Fruit fly (Drosophila melanogaster) whole organism, embryonic: Measurements from ENCODE around the gene CG12609.

Source experiments
- CG10543 ChIP-seq: fragments of 200-800 bp; sonication (Bioruptor generic); optimal IDR thresholded peaks from 3 replicates; lab custom pipeline; 2017; ENCODE audit warnings: missing biosample characterization, mild to moderate bottlenecking, missing genetic modification characterization, moderate library complexity
- CG10565 ChIP-seq: fragments of 200-800 bp; sonication (Bioruptor generic); optimal IDR thresholded peaks from 3 replicates; lab custom pipeline; 2016; ENCODE audit warnings: missing biosample characterization, mild to moderate bottlenecking, missing genetic modification characterization
- CG11695 ChIP-seq: fragments of 200-800 bp; sonication (Bioruptor generic); IDR thresholded peaks from 3 replicates; pipeline ENCODE4 v1.3.6; 2022; ENCODE audit warnings: missing biosample characterization, missing genetic modification characterization
- CG12769 ChIP-seq: fragments of 200-800 bp; sonication (Bioruptor generic); optimal IDR thresholded peaks from 2 replicates; lab custom pipeline; 2019; ENCODE audit warnings: missing biosample characterization, mild to moderate bottlenecking, missing genetic modification characterization, moderate library complexity
- CG14014 ChIP-seq: fragments of 200-800 bp; sonication (Bioruptor generic); IDR thresholded peaks from 2 replicates; pipeline ENCODE4 v1.3.6; 2022; ENCODE audit warnings: missing biosample characterization, missing genetic modification characterization
- CG14441 ChIP-seq: fragments of 200-800 bp; sonication (Bioruptor generic); IDR thresholded peaks from 2 replicates; pipeline ENCODE4 v1.3.6; 2022; ENCODE audit warnings: missing biosample characterization, missing genetic modification characterization
- CG15073 ChIP-seq: fragments of 200-800 bp; sonication (Bioruptor generic); optimal IDR thresholded peaks from 2 replicates; lab custom pipeline; 2016; ENCODE audit warnings: missing biosample characterization, missing genetic modification characterization
- CG1603 ChIP-seq: fragments of 200-800 bp; sonication (Bioruptor generic); optimal IDR thresholded peaks from 2 replicates; lab custom pipeline; 2019; ENCODE audit warnings: missing biosample characterization, mild to moderate bottlenecking, missing genetic modification characterization, moderate library complexity
- CG17186 ChIP-seq: fragments of 200-800 bp; sonication (Bioruptor generic); optimal IDR thresholded peaks from 3 replicates; lab custom pipeline; 2017; ENCODE audit warnings: missing biosample characterization, missing genetic modification reagents, missing genetic modification characterization
- CG17361 ChIP-seq: fragments of 200-800 bp; sonication (Bioruptor generic); IDR thresholded peaks from 3 replicates; pipeline ENCODE4 v1.3.6; 2022; ENCODE audit warnings: missing biosample characterization, missing genetic modification characterization
- CG17568 ChIP-seq: fragments of 200-800 bp; sonication (Bioruptor generic); optimal IDR thresholded peaks from 2 replicates; lab custom pipeline; 2018; ENCODE audit warnings: missing biosample characterization, mild to moderate bottlenecking, missing genetic modification characterization, moderate library complexity
- CG4360 ChIP-seq: fragments of 200-800 bp; sonication (Bioruptor generic); IDR thresholded peaks from 2 replicates; pipeline ENCODE4 v1.3.6; 2022; ENCODE audit warnings: missing biosample characterization, missing genetic modification characterization
- CG6272 ChIP-seq: fragments of 200-800 bp; sonication (Bioruptor generic); IDR thresholded peaks from 2 replicates; pipeline ENCODE4 v1.3.6; 2022; ENCODE audit warnings: missing biosample characterization, missing genetic modification characterization
- CG7372 ChIP-seq: fragments of 200-800 bp; sonication (Bioruptor generic); IDR thresholded peaks from 2 replicates; pipeline ENCODE4 v1.3.6; 2022; ENCODE audit warnings: missing biosample characterization, missing genetic modification characterization
- Ets65A ChIP-seq: fragments of 200-800 bp; sonication (Bioruptor generic); peaks from one replicate; lab custom pipeline; 2016; ENCODE audit warnings: missing biosample characterization, missing genetic modification characterization
- Fer3 ChIP-seq: fragments of 200-800 bp; sonication (Bioruptor generic); optimal IDR thresholded peaks from 2 replicates; lab custom pipeline; 2018; ENCODE audit warnings: missing biosample characterization, mild to moderate bottlenecking, missing genetic modification characterization, moderate library complexity
- Hmr ChIP-seq: fragments of 200-800 bp; sonication (Bioruptor generic); optimal IDR thresholded peaks from 3 replicates; lab custom pipeline; 2017; ENCODE audit warnings: mild to moderate bottlenecking, missing biosample characterization, missing genetic modification reagents, missing genetic modification characterization
- Jarid2 ChIP-seq: fragments of 200-800 bp; sonication (Bioruptor generic); optimal IDR thresholded peaks from 3 replicates; lab custom pipeline; 2017; ENCODE audit warnings: mild to moderate bottlenecking, missing biosample characterization, missing genetic modification reagents, missing genetic modification characterization
- Med ChIP-seq: fragments of 200-800 bp; sonication (Bioruptor generic); peaks from one replicate; lab custom pipeline; 2016; ENCODE audit warnings: missing biosample characterization, missing genetic modification characterization, mild to moderate bottlenecking, inconsistent platforms, moderate library complexity
- Opbp ChIP-seq: fragments of 200-800 bp; sonication (Bioruptor generic); IDR thresholded peaks from 3 replicates; pipeline ENCODE4 v1.3.6; 2022; ENCODE audit warnings: missing biosample characterization, missing genetic modification characterization; ENCODE audit not compliant: partially characterized antibody
- Pdp1 ChIP-seq, 2 experiments: fragments of 200-800 bp; sonication (Bioruptor generic); optimal IDR thresholded peaks; 3 replicates each; lab custom pipeline; 2016; ENCODE audit warnings: missing biosample characterization in 2 of 2, missing genetic modification characterization in 2 of 2, mild to moderate bottlenecking in 1 of 2, moderate library complexity in 1 of 2
- chinmo ChIP-seq: fragments of 200-800 bp; sonication (Bioruptor generic); IDR thresholded peaks from 4 replicates; pipeline ENCODE4 v1.3.6; 2022; ENCODE audit warnings: missing biosample characterization, missing genetic modification characterization; ENCODE audit not compliant: partially characterized antibody
- ci ChIP-seq: fragments of 200-800 bp; sonication (Bioruptor generic); IDR thresholded peaks from 3 replicates; pipeline ENCODE4 v1.3.6; 2022; ENCODE audit warnings: missing biosample characterization, missing genetic modification characterization
- crol ChIP-seq: fragments of 200-800 bp; sonication (Bioruptor generic); IDR thresholded peaks from 2 replicates; pipeline ENCODE4 v1.3.6; 2022; ENCODE audit warnings: missing biosample characterization, missing genetic modification characterization
- emc ChIP-seq: fragments of 200-800 bp; sonication (Bioruptor generic); optimal IDR thresholded peaks from 2 replicates; lab custom pipeline; 2016; ENCODE audit warnings: missing biosample characterization, missing genetic modification characterization
- ftz-f1 ChIP-seq: fragments of 200-800 bp; sonication (Bioruptor generic); optimal IDR thresholded peaks from 2 replicates; lab custom pipeline; 2016; ENCODE audit warnings: missing biosample characterization, missing genetic modification characterization
- luna ChIP-seq: fragments of 200-800 bp; sonication (Bioruptor generic); optimal IDR thresholded peaks from 2 replicates; lab custom pipeline; 2016; ENCODE audit warnings: missing biosample characterization, missing genetic modification characterization
- nom ChIP-seq: fragments of 200-800 bp; sonication (Bioruptor generic); optimal IDR thresholded peaks from 2 replicates; lab custom pipeline; 2017; ENCODE audit warnings: missing biosample characterization, missing genetic modification characterization, mild to moderate bottlenecking, moderate library complexity, missing genetic modification reagents
- sd ChIP-seq: fragments of 200-800 bp; sonication (Bioruptor generic); optimal IDR thresholded peaks from 3 replicates; lab custom pipeline; 2018; ENCODE audit warnings: missing biosample characterization, mild to moderate bottlenecking, missing genetic modification characterization, moderate library complexity
- sens-2 ChIP-seq: fragments of 200-800 bp; sonication (Bioruptor generic); IDR thresholded peaks from 2 replicates; pipeline ENCODE4 v1.3.6; 2022; ENCODE audit warnings: missing biosample characterization, missing genetic modification characterization
- slou ChIP-seq: fragments of 200-800 bp; sonication (Bioruptor generic); optimal IDR thresholded peaks from 3 replicates; lab custom pipeline; 2016; ENCODE audit warnings: missing biosample characterization, missing genetic modification characterization
- sna ChIP-seq: fragments of 200-800 bp; sonication (Bioruptor generic); IDR thresholded peaks from 2 replicates; pipeline ENCODE4 v1.3.6; 2022; ENCODE audit warnings: missing biosample characterization, missing genetic modification characterization; ENCODE audit not compliant: partially characterized antibody
- vvl ChIP-seq: fragments of 200-800 bp; sonication (Bioruptor generic); IDR thresholded peaks from 2 replicates; pipeline ENCODE4 v1.3.6; 2022; ENCODE audit warnings: missing biosample characterization, missing genetic modification characterization

CG12609 gene

dm6 chrX:18702245-18702644 is 45.9 kb downstream of the CG12609 start:
- TF ChIP-seq CG11695 (GFP tag; lab: Robert Waterston, UW): no peak
- TF ChIP-seq Ets65A (GFP tag; lab: Kevin White, UChicago): peak; percentile 54
- no peak for TF ChIP-seq vvl

dm6 chrX:18701752-18702151 is 46.4 kb downstream of the CG12609 start:
- TF ChIP-seq nom (GFP tag; lab: Kevin White, UChicago) (peak; percentile 43), Opbp (no peak), luna (GFP tag; lab: Kevin White, UChicago) (no peak), CG7372 (GFP tag; lab: Robert Waterston, UW) (no peak), sens-2 (GFP tag; lab: Robert Waterston, UW) (no peak), CG14014 (GFP tag; lab: Robert Waterston, UW) (no peak), sna (GFP tag; lab: Robert Waterston, UW) (no peak), chinmo (GFP tag; lab: Robert Waterston, UW) (0 out of 4 replicates have a peak, but pooled peaks have one; percentile 38), vvl (peak; percentile 32; the same call in 1 of the 2 replicates), Jarid2 (GFP tag; lab: Kevin White, UChicago) (no peak), slou (GFP tag; lab: Kevin White, UChicago) (no peak)

- TF ChIP-seq CG6272 (GFP tag; lab: Robert Waterston, UW) (no peak), CG10565 (GFP tag; lab: Kevin White, UChicago) (no peak), ci (GFP tag; lab: Robert Waterston, UW) (no peak), CG4360 (GFP tag; lab: Robert Waterston, UW) (no peak), Fer3 (tag; lab: Kevin White, UChicago) (no peak), ftz-f1 (GFP tag; lab: Kevin White, UChicago) (peak; percentile 22), CG10543 (peak; percentile 34), Med (GFP tag; lab: Kevin White, UChicago) (peak; percentile 5), Hmr (GFP tag; lab: Kevin White, UChicago) (no peak), chinmo (GFP tag; lab: Robert Waterston, UW) (0 out of 4 replicates have a peak, but pooled peaks have one; percentile 56), CG12769 (tag; lab: Kevin White, UChicago) (peak; percentile 23), Pdp1 (GFP tag; optimal IDR thresholded peaks at IDR 0.05; lab: Kevin White, UChicago) (peak in 1 of 2 experiments; percentile 65), CG1603 (tag; lab: Kevin White, UChicago) (no peak), CG14441 (no peak), CG17186 (GFP tag; lab: Kevin White, UChicago) (no peak), emc (GFP tag; lab: Kevin White, UChicago) (no peak), CG14014 (GFP tag; lab: Robert Waterston, UW) (no peak)
Observed at dm6 chrX:18700586-18700985, 47.5 kb downstream of the CG12609 start.

dm6 chrX:18699268-18700140 is 48.6 kb downstream of the CG12609 start:
- TF ChIP-seq crol (peak; percentile 31; the same call in 1 of the 2 replicates), CG17361 (GFP tag; lab: Robert Waterston, UW) (no peak), Pdp1 (GFP tag; optimal IDR thresholded peaks at IDR 0.05; lab: Kevin White, UChicago) (peak in 1 of 2 experiments; percentile 39), chinmo (GFP tag; lab: Robert Waterston, UW) (peak; percentile 68; the same call in 1 of the 4 replicates), nom (GFP tag; lab: Kevin White, UChicago) (peak; percentile 39), sd (tag; lab: Kevin White, UChicago) (peak; percentile 82), CG15073 (no peak), CG12769 (tag; lab: Kevin White, UChicago) (peak; percentile 12), CG17568 (GFP tag; lab: Kevin White, UChicago) (no peak)
